Worm (Caenorhabditis elegans): ENCODE results near the gene C56G2.4.

C56G2.4 gene

DNA sequence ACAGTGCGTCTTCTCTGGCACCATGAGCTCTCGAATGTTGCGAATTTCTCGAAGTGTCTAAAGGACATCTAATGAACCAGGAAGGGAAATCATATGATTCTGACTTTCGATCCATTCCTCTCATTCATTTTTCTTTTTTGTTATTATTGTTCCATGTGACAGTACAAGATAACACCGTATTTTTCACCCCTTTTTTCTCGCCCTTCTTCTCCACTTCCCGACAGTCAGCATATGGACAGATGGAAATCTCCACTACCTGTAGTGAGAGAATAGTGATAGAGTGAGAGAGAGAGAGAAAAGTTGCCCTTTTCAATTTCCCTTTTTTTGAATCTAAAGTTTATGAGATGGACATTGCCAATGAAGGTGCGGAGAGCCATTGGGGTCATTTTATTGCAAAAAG is 29.3 kb downstream of the C56G2.4 start:
- TF ChIP-seq nhr-23 (tag; optimal IDR thresholded peaks at IDR 0.05) = peak; percentile 52
- no peak for TF ChIP-seq pha-4 (tag; optimal IDR thresholded peaks at IDR 0.05)
- TF ChIP-seq nhr-43 (tag; optimal IDR thresholded peaks at IDR 0.05; ENCODE audit: poor library complexity, severe bottlenecking) = peak; percentile 29
- peak; percentile 61 for TF ChIP-seq elt-2 (tag; optimal IDR thresholded peaks at IDR 0.05)
- TF ChIP-seq jun-1 (tag; optimal IDR thresholded peaks at IDR 0.05) = no peak
- TF ChIP-seq elt-1 (tag; optimal IDR thresholded peaks at IDR 0.05) = peak; percentile 24
- no peak for TF ChIP-seq ceh-82 (tag; optimal IDR thresholded peaks at IDR 0.05)
- TF ChIP-seq nhr-12 (tag; optimal IDR thresholded peaks at IDR 0.05) = no peak
- no peak for TF ChIP-seq nhr-237 (tag; optimal IDR thresholded peaks at IDR 0.05)

ce11 chrIII:6361560-6361959 is 30.0 kb downstream of the C56G2.4 start:
- TF ChIP-seq mml-1 (tag; optimal IDR thresholded peaks at IDR 0.05) (no peak), ceh-28 (tag; optimal IDR thresholded peaks at IDR 0.05) (no peak), nhr-23 (tag; optimal IDR thresholded peaks at IDR 0.05) (no peak), egl-5 (tag; optimal IDR thresholded peaks at IDR 0.05) (no peak), pha-4 (tag; optimal IDR thresholded peaks at IDR 0.05) (peak; percentile 59), ztf-11 (tag; optimal IDR thresholded peaks at IDR 0.05) (no peak), skn-1 (tag; optimal IDR thresholded peaks at IDR 0.05) (peak; percentile 21), elt-2 (tag; optimal IDR thresholded peaks at IDR 0.05) (peak; percentile 97), nhr-76 (tag; optimal IDR thresholded peaks at IDR 0.05) (no peak), unc-62 (GFP tag; optimal IDR thresholded peaks at IDR 0.05) (no peak), ZK546.5 (tag; optimal IDR thresholded peaks at IDR 0.05) (no peak), nhr-25 (tag; optimal IDR thresholded peaks at IDR 0.05) (no peak), nhr-28 (tag; optimal IDR thresholded peaks at IDR 0.05) (no peak), lin-39 (tag; optimal IDR thresholded peaks at IDR 0.05) (no peak), daf-12 (tag; optimal IDR thresholded peaks at IDR 0.05) (no peak), snpc-4 (tag; optimal IDR thresholded peaks at IDR 0.05) (no peak), nhr-12 (tag; optimal IDR thresholded peaks at IDR 0.05) (no peak), aly-2 (tag; optimal IDR thresholded peaks at IDR 0.05) (no peak), elt-1 (tag; optimal IDR thresholded peaks at IDR 0.05) (no peak), unc-39 (tag; optimal IDR thresholded peaks at IDR 0.05) (no peak), jun-1 (tag; optimal IDR thresholded peaks at IDR 0.05) (peak; percentile 19), ceh-82 (tag; optimal IDR thresholded peaks at IDR 0.05) (no peak), nhr-43 (tag; optimal IDR thresholded peaks at IDR 0.05; ENCODE audit: poor library complexity, severe bottlenecking) (no peak), fkh-10 (GFP tag; optimal IDR thresholded peaks at IDR 0.05) (no peak), mdl-1 (tag; optimal IDR thresholded peaks at IDR 0.05) (no peak), fkh-2 (tag; optimal IDR thresholded peaks at IDR 0.05) (no peak), ceh-16 (tag; optimal IDR thresholded peaks at IDR 0.05) (no peak), sea-2 (GFP tag; optimal IDR thresholded peaks at IDR 0.05) (no peak), eor-1 (tag; optimal IDR thresholded peaks at IDR 0.05) (no peak), pqm-1 (tag; optimal IDR thresholded peaks at IDR 0.05) (peak; percentile 98), R02D3.7 (tag; optimal IDR thresholded peaks at IDR 0.05) (no peak), fos-1 (tag; optimal IDR thresholded peaks at IDR 0.05) (no peak), hmg-11 (tag; optimal IDR thresholded peaks at IDR 0.05) (no peak), nhr-11 (tag; optimal IDR thresholded peaks at IDR 0.05) (no peak)

- peak; percentile 71 for TF ChIP-seq nhr-43 (tag; optimal IDR thresholded peaks at IDR 0.05; ENCODE audit: poor library complexity, severe bottlenecking)
- no peak for TF ChIP-seq ztf-4 (tag; optimal IDR thresholded peaks at IDR 0.05)
- TF ChIP-seq unc-62 (GFP tag; optimal IDR thresholded peaks at IDR 0.05) = no peak
- TF ChIP-seq nhr-28 (tag; optimal IDR thresholded peaks at IDR 0.05) = no peak
- no peak for TF ChIP-seq elt-3 (tag; optimal IDR thresholded peaks at IDR 0.05)
- TF ChIP-seq nhr-237 (tag; optimal IDR thresholded peaks at IDR 0.05) = no peak
- TF ChIP-seq ama-1 (optimal IDR thresholded peaks at IDR 0.05) = peak; percentile 31
- no peak for TF ChIP-seq nhr-11 (tag; optimal IDR thresholded peaks at IDR 0.05)
- TF ChIP-seq nhr-25 (tag; optimal IDR thresholded peaks at IDR 0.05) = peak; percentile 51
- peak; percentile 7 for TF ChIP-seq fos-1 (tag; optimal IDR thresholded peaks at IDR 0.05)
- TF ChIP-seq nhr-76 (tag; optimal IDR thresholded peaks at IDR 0.05) = no peak
- TF ChIP-seq eor-1 (tag; optimal IDR thresholded peaks at IDR 0.05) = no peak
- TF ChIP-seq snpc-4 (tag; optimal IDR thresholded peaks at IDR 0.05) = no peak
- TF ChIP-seq tbx-2 (tag; optimal IDR thresholded peaks at IDR 0.05) = no peak
- no peak for TF ChIP-seq nhr-67 (tag; optimal IDR thresholded peaks at IDR 0.05)
- TF ChIP-seq aly-2 (tag; optimal IDR thresholded peaks at IDR 0.05) = no peak
- TF ChIP-seq mdl-1 (tag; optimal IDR thresholded peaks at IDR 0.05) = no peak
- no peak for TF ChIP-seq ztf-11 (tag; optimal IDR thresholded peaks at IDR 0.05)
- no peak for TF ChIP-seq skn-1 (tag; optimal IDR thresholded peaks at IDR 0.05)
- TF ChIP-seq nhr-23 (tag; optimal IDR thresholded peaks at IDR 0.05) = peak; percentile 56
- peak; percentile 40 for TF ChIP-seq jun-1 (tag; optimal IDR thresholded peaks at IDR 0.05)
- peak; percentile 33 for TF ChIP-seq nfya-1 (tag; optimal IDR thresholded peaks at IDR 0.05; ENCODE audit: insufficient read depth)
- TF ChIP-seq daf-12 (tag; optimal IDR thresholded peaks at IDR 0.05) = no peak
- no peak for TF ChIP-seq pqm-1 (tag; optimal IDR thresholded peaks at IDR 0.05)
- TF ChIP-seq unc-39 (tag; optimal IDR thresholded peaks at IDR 0.05) = no peak
- peak; percentile 37 for TF ChIP-seq pha-4 (tag; optimal IDR thresholded peaks at IDR 0.05)
- peak; percentile 56 for TF ChIP-seq elt-1 (tag; optimal IDR thresholded peaks at IDR 0.05)
- no peak for TF ChIP-seq hmg-11 (tag; optimal IDR thresholded peaks at IDR 0.05)
- no peak for TF ChIP-seq zag-1 (tag; optimal IDR thresholded peaks at IDR 0.05)
- TF ChIP-seq egl-27 (tag; optimal IDR thresholded peaks at IDR 0.05) = no peak
Observed at ce11 chrIII:6362323-6362922, 30.9 kb downstream of the C56G2.4 start.
